Worm (Caenorhabditis elegans) whole organism, late embryonic: ENCODE results near the gene C56G2.5.

Source experiments
- F13H6.1 ChIP-seq: sonication (generic microtip); optimal IDR thresholded peaks from 2 replicates; lab custom pipeline; 2016; ENCODE audit warnings: missing genetic modification characterization, missing compliant biosample characterization
- K09A11.1 ChIP-seq: sonication (generic microtip); optimal IDR thresholded peaks from 2 replicates; lab custom pipeline; 2017; ENCODE audit warnings: antibody characterized with exemption, mild to moderate bottlenecking, missing genetic modification characterization, missing compliant biosample characterization; ENCODE audit not compliant: insufficient read depth
- T23F11.4 ChIP-seq: fragments of 200-800 bp; sonication (Bioruptor generic); optimal IDR thresholded peaks from 2 replicates; lab custom pipeline; 2018; ENCODE audit warnings: mild to moderate bottlenecking, missing genetic modification characterization, missing compliant biosample characterization
- ceh-14 ChIP-seq: sonication (generic microtip); optimal IDR thresholded peaks from 2 replicates; lab custom pipeline; 2016; ENCODE audit warnings: missing genotype, missing genetic modification characterization, missing compliant biosample characterization
- ceh-18 ChIP-seq: sonication (generic microtip); optimal IDR thresholded peaks from 2 replicates; lab custom pipeline; 2016; ENCODE audit warnings: missing genetic modification characterization, missing compliant biosample characterization
- ceh-19 ChIP-seq: fragments of 200-800 bp; sonication (Bioruptor generic); optimal IDR thresholded peaks from 2 replicates; lab custom pipeline; 2018; ENCODE audit warnings: mild to moderate bottlenecking, missing genetic modification characterization, missing compliant biosample characterization
- ceh-22 ChIP-seq: sonication (generic microtip); optimal IDR thresholded peaks from 2 replicates; lab custom pipeline; 2017; ENCODE audit warnings: missing biosample characterization, missing genetic modification characterization
- ceh-31 ChIP-seq: sonication (generic microtip); optimal IDR thresholded peaks from 2 replicates; lab custom pipeline; 2016; ENCODE audit warnings: missing genetic modification characterization, missing compliant biosample characterization
- ceh-34 ChIP-seq: sonication (generic microtip); optimal IDR thresholded peaks from 2 replicates; lab custom pipeline; 2016; ENCODE audit warnings: mild to moderate bottlenecking, missing genetic modification characterization, missing compliant biosample characterization
- ceh-45 ChIP-seq: fragments of 200-800 bp; sonication (Bioruptor generic); IDR thresholded peaks from 2 replicates; pipeline ENCODE4 v1.3.6; 2022; ENCODE audit warnings: missing genetic modification reagents, missing genetic modification characterization, missing compliant biosample characterization
- ceh-6 ChIP-seq: fragments of 200-800 bp; sonication (Bioruptor generic); optimal IDR thresholded peaks from 2 replicates; lab custom pipeline; 2018; ENCODE audit warnings: mild to moderate bottlenecking, missing genetic modification characterization, missing compliant biosample characterization
- dve-1 ChIP-seq: sonication (generic microtip); optimal IDR thresholded peaks from 2 replicates; lab custom pipeline; 2017; ENCODE audit warnings: antibody characterized with exemption, mild to moderate bottlenecking, missing genetic modification characterization, missing compliant biosample characterization
- elt-4 ChIP-seq: sonication (generic microtip); optimal IDR thresholded peaks from 2 replicates; lab custom pipeline; 2016; ENCODE audit warnings: missing genetic modification characterization, missing compliant biosample characterization
- fax-1 ChIP-seq: sonication (generic microtip); optimal IDR thresholded peaks from 2 replicates; lab custom pipeline; 2016; ENCODE audit warnings: missing genotype, missing genetic modification characterization, missing compliant biosample characterization
- hlh-8 ChIP-seq: sonication (generic microtip); optimal IDR thresholded peaks from 2 replicates; lab custom pipeline; 2016; ENCODE audit warnings: missing genotype, missing genetic modification characterization, missing compliant biosample characterization
- lim-6 ChIP-seq: sonication (generic microtip); optimal IDR thresholded peaks from 2 replicates; lab custom pipeline; 2016; ENCODE audit warnings: missing genetic modification characterization, missing compliant biosample characterization
- madf-2 ChIP-seq: sonication (generic microtip); optimal IDR thresholded peaks from 2 replicates; lab custom pipeline; 2017; ENCODE audit warnings: missing genetic modification characterization, missing compliant biosample characterization
- mec-3 ChIP-seq: sonication (generic microtip); optimal IDR thresholded peaks from 2 replicates; lab custom pipeline; 2016; ENCODE audit warnings: borderline replicate concordance, missing genetic modification characterization, missing compliant biosample characterization
- nhr-11 ChIP-seq: fragments of 150-350 bp; optimal IDR thresholded peaks from 2 replicates; lab custom pipeline; 2014; ENCODE audit warnings: missing biosample characterization, missing genetic modification characterization
- odd-2 ChIP-seq: sonication (generic microtip); optimal IDR thresholded peaks from 2 replicates; lab custom pipeline; 2017; ENCODE audit warnings: antibody characterized with exemption, mild to moderate bottlenecking, missing genetic modification characterization, missing compliant biosample characterization
- pag-3 ChIP-seq: sonication (generic microtip); optimal IDR thresholded peaks from 2 replicates; lab custom pipeline; 2016; ENCODE audit warnings: missing compliant biosample characterization, missing genetic modification characterization, borderline replicate concordance
- pha-2 ChIP-seq: sonication (generic microtip); optimal IDR thresholded peaks from 2 replicates; lab custom pipeline; 2017; ENCODE audit warnings: mild to moderate bottlenecking, missing genetic modification characterization, missing compliant biosample characterization
- pha-4 ChIP-seq: fragments of 150-350 bp; optimal IDR thresholded peaks from 2 replicates; lab custom pipeline; 2018; ENCODE audit warnings: missing biosample characterization, missing genetic modification reagents, missing genetic modification characterization
- pros-1 ChIP-seq: fragments of 150-350 bp; optimal IDR thresholded peaks from 2 replicates; lab custom pipeline; 2014; ENCODE audit warnings: missing biosample characterization, missing genetic modification reagents, missing genetic modification characterization
- sdc-2 ChIP-seq: sonication (generic microtip); optimal IDR thresholded peaks from 2 replicates; lab custom pipeline; 2016; ENCODE audit warnings: missing genotype, missing genetic modification characterization, missing compliant biosample characterization
- sox-4 ChIP-seq: sonication (generic microtip); optimal IDR thresholded peaks from 2 replicates; lab custom pipeline; 2017; ENCODE audit warnings: mild to moderate bottlenecking, missing genetic modification characterization, inconsistent platforms, missing compliant biosample characterization
- syd-9 ChIP-seq: sonication (generic microtip); optimal IDR thresholded peaks from 2 replicates; lab custom pipeline; 2016; ENCODE audit warnings: mild to moderate bottlenecking, missing genetic modification characterization, moderate library complexity, missing compliant biosample characterization
- unc-42 ChIP-seq: sonication (generic microtip); optimal IDR thresholded peaks from 2 replicates; lab custom pipeline; 2016; ENCODE audit warnings: missing genotype, missing genetic modification characterization, missing compliant biosample characterization
- unc-55 ChIP-seq: sonication (generic microtip); optimal IDR thresholded peaks from 2 replicates; lab custom pipeline; 2017; ENCODE audit warnings: missing biosample characterization, missing genetic modification reagents, missing genetic modification characterization
- unc-86 ChIP-seq: sonication (generic microtip); optimal IDR thresholded peaks from 2 replicates; lab custom pipeline; 2016; ENCODE audit warnings: missing genetic modification characterization, missing compliant biosample characterization
- zip-5 ChIP-seq: sonication (generic microtip); optimal IDR thresholded peaks from 2 replicates; lab custom pipeline; 2016; ENCODE audit warnings: missing genetic modification characterization, missing compliant biosample characterization
- ztf-16 ChIP-seq: sonication (generic microtip); optimal IDR thresholded peaks from 2 replicates; lab custom pipeline; 2017; ENCODE audit warnings: missing genetic modification characterization, missing compliant biosample characterization

The C56G2.5 gene

ce11 chrIII:6316795-6317194 lies 7.2 kb downstream of the C56G2.5 start:
- TF ChIP-seq ceh-31 (tag; lab: Kevin White, UChicago), result no peak
- TF ChIP-seq unc-42, result no peak
- no peak for TF ChIP-seq unc-86
- TF ChIP-seq pros-1, result no peak
- TF ChIP-seq ceh-22, result no peak

- TF ChIP-seq sdc-2 (tag; lab: Kevin White, UChicago) (no peak), dve-1 (tag; lab: Kevin White, UChicago) (no peak), ceh-19 (no peak), sox-4 (tag; lab: Kevin White, UChicago) (no peak), ztf-16 (tag; lab: Kevin White, UChicago) (no peak), ceh-18 (no peak), mec-3 (tag; lab: Kevin White, UChicago) (no peak), zip-5 (no peak), odd-2 (tag; lab: Kevin White, UChicago) (no peak)
Observed at ce11 chrIII:6315515-6315914, 8.5 kb downstream of the C56G2.5 start.

ce11 chrIII:6312244-6312643 lies 11.8 kb downstream of the C56G2.5 start:
- TF ChIP-seq sdc-2 (tag; lab: Kevin White, UChicago) (no peak), unc-42 (peak; percentile 34), ceh-45 (no peak)

- TF ChIP-seq ceh-14 (tag; lab: Kevin White, UChicago), result no peak
- TF ChIP-seq ceh-18, result no peak
Observed at ce11 chrIII:6311452-6311851, 12.6 kb downstream of the C56G2.5 start.

- peak; percentile 90 for TF ChIP-seq unc-42
- TF ChIP-seq syd-9, result no peak
- no peak for TF ChIP-seq pha-4 (tag; lab: Kevin White, UChicago)
Observed at ce11 chrIII:6310352-6310751, 13.7 kb downstream of the C56G2.5 start.

ce11 chrIII:6309066-6309465 lies 15.0 kb downstream of the C56G2.5 start, which contains the start of gene gar-2:
gar-2 (plus strand) TSS chrIII:6309366.
- TF ChIP-seq nhr-11 (tag; lab: Kevin White, UChicago), result no peak
- TF ChIP-seq pha-2 (tag; lab: Kevin White, UChicago), result no peak
- TF ChIP-seq pha-4 (tag; lab: Kevin White, UChicago), result no peak
- TF ChIP-seq pag-3 (tag; lab: Kevin White, UChicago), result no peak
- TF ChIP-seq fax-1 (tag; lab: Kevin White, UChicago), result no peak
- no peak for TF ChIP-seq ceh-34 (tag; lab: Kevin White, UChicago)
- no peak for TF ChIP-seq zip-5
- TF ChIP-seq lim-6, result no peak
- no peak for TF ChIP-seq T23F11.4 (GFP tag; lab: Kevin White, UChicago)
- no peak for TF ChIP-seq elt-4
- TF ChIP-seq unc-55 (GFP tag; lab: Kevin White, UChicago), result no peak
- no peak for TF ChIP-seq odd-2 (tag; lab: Kevin White, UChicago)
- no peak for TF ChIP-seq hlh-8 (tag; lab: Kevin White, UChicago)
- no peak for TF ChIP-seq K09A11.1 (tag; lab: Kevin White, UChicago)
- TF ChIP-seq madf-2, result no peak
- no peak for TF ChIP-seq ceh-45
- no peak for TF ChIP-seq F13H6.1 (tag; lab: Kevin White, UChicago)

ce11 chrIII:6307832-6308231 lies 16.2 kb downstream of the C56G2.5 start:
- TF ChIP-seq ceh-6 (no peak), unc-42 (peak; percentile 56)
- TF ChIP-seq, all 69 proteins: peak for 1
